Fruit fly (Drosophila melanogaster): ENCODE results near the gene MED20.

- no peak for TF ChIP-seq Pif1B (GFP tag; optimal IDR thresholded peaks at IDR 0.05)
- TF ChIP-seq CG15710 (tag; optimal IDR thresholded peaks at IDR 0.05): peak; percentile 55
Measured at dm6 chr2L:8100489-8101352, 28.1 kb upstream of the MED20 start.

Data from whole organism, pupa.